Worm (Caenorhabditis elegans) whole organism, young adult: ENCODE data around the gene Y55F3AM.11.

Experiments
- C17E4.6 ChIP-seq: fragments of 200-800 bp; sonication (Bioruptor generic); IDR thresholded peaks from 2 replicates; pipeline ENCODE4 v1.3.6; 2022; ENCODE audit warnings: missing genetic modification reagents, missing genetic modification characterization, missing compliant biosample characterization
- D2030.7 ChIP-seq: fragments of 200-800 bp; sonication (Bioruptor generic); IDR thresholded peaks from 2 replicates; pipeline ENCODE4 v1.3.6; 2022; ENCODE audit warnings: missing genetic modification reagents, missing genetic modification characterization, missing compliant biosample characterization
- F10E7.11 ChIP-seq: sonication (generic microtip); optimal IDR thresholded peaks from 2 replicates; lab custom pipeline; 2017; ENCODE audit warnings: mild to moderate bottlenecking, missing genetic modification characterization, moderate library complexity, missing compliant biosample characterization
- F37B4.10 ChIP-seq: fragments of 200-800 bp; sonication (Bioruptor generic); IDR thresholded peaks from 2 replicates; pipeline ENCODE4 v1.3.6; 2022; ENCODE audit warnings: missing genetic modification characterization, missing compliant biosample characterization
- F52B5.7 ChIP-seq: sonication (generic microtip); optimal IDR thresholded peaks from 2 replicates; lab custom pipeline; 2016; ENCODE audit warnings: mild to moderate bottlenecking, missing genetic modification characterization, missing compliant biosample characterization
- K11D2.4 ChIP-seq: fragments of 200-800 bp; sonication (Bioruptor generic); IDR thresholded peaks from 2 replicates; pipeline ENCODE4 v1.3.6; 2022; ENCODE audit warnings: missing genetic modification reagents, missing genetic modification characterization, missing compliant biosample characterization
- K12H6.12 ChIP-seq: fragments of 200-800 bp; sonication (Bioruptor generic); optimal IDR thresholded peaks from 2 replicates; lab custom pipeline; 2018; ENCODE audit warnings: mild to moderate bottlenecking, missing genetic modification characterization, missing compliant biosample characterization
- Y79H2A.3 ChIP-seq: fragments of 200-800 bp; sonication (Bioruptor generic); conservative IDR thresholded peaks from 2 replicates; pipeline ENCODE4 v1.3.6; 2022; ENCODE audit warnings: missing genetic modification reagents, missing genetic modification characterization, missing compliant biosample characterization
- Y95B8A.8 ChIP-seq: fragments of 200-800 bp; sonication (Bioruptor generic); IDR thresholded peaks from 2 replicates; pipeline ENCODE4 v1.3.6; 2022; ENCODE audit warnings: missing genetic modification reagents, missing genetic modification characterization, missing compliant biosample characterization
- ZK185.1 ChIP-seq: sonication (generic microtip); optimal IDR thresholded peaks from 2 replicates; lab custom pipeline; 2016; ENCODE audit warnings: mild to moderate bottlenecking, missing genetic modification characterization, missing compliant biosample characterization; ENCODE audit not compliant: poor library complexity, severe bottlenecking
- bed-1 ChIP-seq: fragments of 200-800 bp; sonication (Bioruptor generic); IDR thresholded peaks from 2 replicates; pipeline ENCODE4 v1.3.6; 2022; ENCODE audit warnings: missing genetic modification reagents, missing genetic modification characterization, missing compliant biosample characterization
- ceh-79 ChIP-seq: sonication (generic microtip); optimal IDR thresholded peaks from 2 replicates; lab custom pipeline; 2017; ENCODE audit warnings: mild to moderate bottlenecking, missing genetic modification characterization, missing compliant biosample characterization
- ceh-91 ChIP-seq: fragments of 200-800 bp; sonication (Bioruptor generic); IDR thresholded peaks from 2 replicates; pipeline ENCODE4 v1.3.6; 2022; ENCODE audit warnings: missing genetic modification reagents, missing genetic modification characterization, missing compliant biosample characterization
- chd-7 ChIP-seq: sonication (generic microtip); optimal IDR thresholded peaks from 2 replicates; lab custom pipeline; 2016; ENCODE audit warnings: mild to moderate bottlenecking, missing genetic modification characterization, moderate library complexity, missing compliant biosample characterization
- die-1 ChIP-seq: sonication (generic microtip); optimal IDR thresholded peaks from 2 replicates; lab custom pipeline; 2016; ENCODE audit warnings: missing genotype, mild to moderate bottlenecking, missing genetic modification characterization, missing compliant biosample characterization
- dox-1 ChIP-seq: fragments of 200-800 bp; sonication (Bioruptor generic); IDR thresholded peaks from 2 replicates; pipeline ENCODE4 v1.3.6; 2022; ENCODE audit warnings: missing genetic modification reagents, missing genetic modification characterization, missing compliant biosample characterization
- dpff-1 ChIP-seq: sonication (generic microtip); optimal IDR thresholded peaks from 2 replicates; lab custom pipeline; 2017; ENCODE audit warnings: mild to moderate bottlenecking, missing genetic modification characterization, missing compliant biosample characterization
- dpl-1 ChIP-seq: fragments of 150-350 bp; optimal IDR thresholded peaks from 2 replicates; lab custom pipeline; 2014; ENCODE audit warnings: missing biosample characterization, missing genetic modification reagents, missing genetic modification characterization
- egl-18 ChIP-seq: fragments of 200-800 bp; sonication (Bioruptor generic); IDR thresholded peaks from 2 replicates; pipeline ENCODE4 v1.3.6; 2022; ENCODE audit warnings: missing genetic modification reagents, missing genetic modification characterization, missing compliant biosample characterization
- egrh-3 ChIP-seq: fragments of 200-800 bp; sonication (Bioruptor generic); IDR thresholded peaks from 2 replicates; pipeline ENCODE4 v1.3.6; 2022; ENCODE audit warnings: missing genetic modification reagents, missing genetic modification characterization, missing compliant biosample characterization
- ekl-4 ChIP-seq: fragments of 200-800 bp; sonication (Bioruptor generic); IDR thresholded peaks from 2 replicates; pipeline ENCODE4 v1.3.6; 2022; ENCODE audit warnings: missing genetic modification reagents, missing genetic modification characterization, missing compliant biosample characterization
- ets-4 ChIP-seq: fragments of 200-800 bp; sonication (Bioruptor generic); optimal IDR thresholded peaks from 2 replicates; lab custom pipeline; 2018; ENCODE audit warnings: mild to moderate bottlenecking, missing genetic modification characterization, missing compliant biosample characterization
- hmg-1.2 ChIP-seq: fragments of 200-800 bp; sonication (Bioruptor generic); IDR thresholded peaks from 2 replicates; pipeline ENCODE4 v1.3.6; 2022; ENCODE audit warnings: missing genetic modification reagents, missing genetic modification characterization, missing compliant biosample characterization
- let-526 ChIP-seq: fragments of 200-800 bp; sonication (Bioruptor generic); IDR thresholded peaks from 2 replicates; pipeline ENCODE4 v1.3.6; 2022; ENCODE audit warnings: missing genetic modification reagents, missing genetic modification characterization, missing compliant biosample characterization
- lin-35 ChIP-seq, 3 experiments: fragments of 150-350 bp in 2 of 3; sonication (generic microtip) in 1 of 3; optimal IDR thresholded peaks; 2 replicates each; lab custom pipeline; 2014 to 2018; ENCODE audit warnings: missing biosample characterization in 3 of 3, missing genetic modification characterization in 3 of 3, missing genetic modification reagents in 3 of 3
- lin-54 ChIP-seq: fragments of 200-800 bp; sonication (Bioruptor generic); optimal IDR thresholded peaks from 2 replicates; lab custom pipeline; 2018; ENCODE audit warnings: mild to moderate bottlenecking, missing genetic modification characterization, missing compliant biosample characterization
- madf-10 ChIP-seq: sonication (generic microtip); optimal IDR thresholded peaks from 2 replicates; lab custom pipeline; 2016; ENCODE audit warnings: mild to moderate bottlenecking, missing genetic modification characterization, missing compliant biosample characterization
- mcd-1 ChIP-seq: fragments of 200-800 bp; sonication (Bioruptor generic); IDR thresholded peaks from 2 replicates; pipeline ENCODE4 v1.3.6; 2022; ENCODE audit warnings: missing genetic modification reagents, missing genetic modification characterization, missing compliant biosample characterization
- mel-28 ChIP-seq: sonication (generic microtip); optimal IDR thresholded peaks from 2 replicates; lab custom pipeline; 2016; ENCODE audit warnings: borderline replicate concordance, mild to moderate bottlenecking, missing genetic modification characterization, missing compliant biosample characterization
- nhr-27 ChIP-seq: fragments of 200-800 bp; sonication (Bioruptor generic); optimal IDR thresholded peaks from 2 replicates; lab custom pipeline; 2018; ENCODE audit warnings: mild to moderate bottlenecking, missing genetic modification characterization, moderate library complexity, missing compliant biosample characterization
- pbrm-1 ChIP-seq: fragments of 200-800 bp; sonication (Bioruptor generic); IDR thresholded peaks from 2 replicates; pipeline ENCODE4 v1.3.6; 2022; ENCODE audit warnings: missing genetic modification reagents, missing genetic modification characterization, missing compliant biosample characterization
- pha-4 ChIP-seq: fragments of 150-350 bp; sonication (generic microtip); optimal IDR thresholded peaks from 2 replicates; lab custom pipeline; 2014; ENCODE audit warnings: missing biosample characterization, missing genetic modification reagents, missing genetic modification characterization
- rcor-1 ChIP-seq: fragments of 200-800 bp; sonication (Bioruptor generic); IDR thresholded peaks from 2 replicates; pipeline ENCODE4 v1.3.6; 2022; ENCODE audit warnings: missing genetic modification reagents, missing genetic modification characterization, missing compliant biosample characterization
- rec-8 ChIP-seq, 2 experiments: sonication (generic microtip); optimal IDR thresholded peaks; 2 replicates each; lab custom pipeline; 2016; ENCODE audit warnings: mild to moderate bottlenecking in 2 of 2, missing genetic modification characterization in 2 of 2, missing genetic modification reagents in 2 of 2, missing genotype in 2 of 2, missing biosample characterization in 1 of 2, missing compliant biosample characterization in 1 of 2, moderate library complexity in 1 of 2
- sea-2 ChIP-seq: fragments of 200-800 bp; sonication (Bioruptor generic); IDR thresholded peaks from 2 replicates; pipeline ENCODE4 v1.3.6; 2022; ENCODE audit warnings: missing genetic modification characterization, missing compliant biosample characterization
- snpc-1.3 ChIP-seq: sonication (generic microtip); optimal IDR thresholded peaks from 2 replicates; lab custom pipeline; 2017; ENCODE audit warnings: missing genetic modification characterization, mild to moderate bottlenecking, missing compliant biosample characterization, antibody characterized with exemption, moderate library complexity, missing genotype, missing genetic modification reagents; ENCODE audit not compliant: insufficient read depth
- snpc-3.4 ChIP-seq: sonication (generic microtip); optimal IDR thresholded peaks from 2 replicates; lab custom pipeline; 2017; ENCODE audit warnings: missing genetic modification characterization, mild to moderate bottlenecking, missing compliant biosample characterization, antibody characterized with exemption, moderate library complexity, missing genotype, missing genetic modification reagents
- snpc-4 ChIP-seq, 5 experiments: fragments of 150-350 bp in 1 of 5; sonication (generic microtip) in 4 of 5; optimal IDR thresholded peaks; 2 replicates each; lab custom pipeline; 2014 to 2018; ENCODE audit warnings: missing genetic modification characterization in 5 of 5, missing biosample characterization in 3 of 5, antibody characterized with exemption in 2 of 5, mild to moderate bottlenecking in 2 of 5, missing compliant biosample characterization in 2 of 5, missing genotype in 2 of 5, moderate library complexity in 2 of 5, missing genetic modification reagents in 1 of 5
- somi-1 ChIP-seq: fragments of 200-800 bp; sonication (Bioruptor generic); optimal IDR thresholded peaks from 2 replicates; lab custom pipeline; 2018; ENCODE audit warnings: mild to moderate bottlenecking, missing genetic modification characterization, missing compliant biosample characterization
- tbp1 ChIP-seq: fragments of 200-800 bp; sonication (Bioruptor generic); optimal IDR thresholded peaks from 2 replicates; lab custom pipeline; 2018; ENCODE audit warnings: mild to moderate bottlenecking, missing genetic modification characterization, missing compliant biosample characterization
- tlf-1 ChIP-seq: fragments of 200-800 bp; sonication (Bioruptor generic); optimal IDR thresholded peaks from 2 replicates; lab custom pipeline; 2018; ENCODE audit warnings: mild to moderate bottlenecking, missing genetic modification characterization, missing compliant biosample characterization
- xnd-1 ChIP-seq: sonication (generic microtip); optimal IDR thresholded peaks from 2 replicates; lab custom pipeline; 2016; ENCODE audit warnings: missing genotype, missing genetic modification reagents, missing genetic modification characterization, missing compliant biosample characterization
- zfh-2 ChIP-seq: fragments of 200-800 bp; sonication (Bioruptor generic); conservative IDR thresholded peaks from 2 replicates; pipeline ENCODE4 v1.3.6; 2022; ENCODE audit warnings: missing genetic modification reagents, missing genetic modification characterization, missing compliant biosample characterization
- ztf-3 ChIP-seq: fragments of 200-800 bp; sonication (Bioruptor generic); optimal IDR thresholded peaks from 2 replicates; lab custom pipeline; 2018; ENCODE audit warnings: mild to moderate bottlenecking, missing genetic modification characterization, missing compliant biosample characterization
- ztf-6 ChIP-seq: fragments of 200-800 bp; sonication (Bioruptor generic); IDR thresholded peaks from 2 replicates; pipeline ENCODE4 v1.3.6; 2022; ENCODE audit warnings: missing genetic modification reagents, missing genetic modification characterization, missing compliant biosample characterization

Gene Y55F3AM.11

DNA sequence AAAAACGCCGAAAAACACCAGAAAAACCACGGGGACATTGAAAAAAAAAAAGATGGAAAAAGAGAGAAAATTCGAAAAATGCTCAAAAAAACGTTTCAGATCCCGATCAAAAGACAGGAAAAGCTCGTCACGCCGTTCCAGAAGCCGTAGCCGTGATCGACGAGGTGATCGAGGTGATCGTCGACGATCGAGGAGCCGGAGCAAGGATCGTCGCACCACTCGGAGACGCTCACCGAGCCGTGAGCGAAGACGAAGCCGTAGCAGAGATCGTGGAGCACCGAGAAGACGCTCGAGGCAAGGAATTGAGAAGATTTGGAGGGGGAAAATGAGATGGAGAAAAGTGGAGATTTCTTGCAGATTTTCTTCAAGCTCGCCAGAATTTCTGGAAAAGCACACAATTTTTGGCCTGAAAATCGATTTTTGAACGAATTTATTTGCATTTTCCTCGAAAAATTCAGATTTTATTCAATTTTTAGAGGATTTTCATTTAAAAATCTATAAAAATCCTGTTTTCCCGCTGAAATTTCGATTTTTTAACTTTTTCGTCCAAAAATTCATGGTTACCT lies 30.9 kb downstream of the Y55F3AM.11 start:
- TF ChIP-seq let-526 (GFP tag; lab: Robert Waterston, UW), result no peak
- no peak for TF ChIP-seq K11D2.4 (GFP tag; lab: Robert Waterston, UW)
- TF ChIP-seq zfh-2 (GFP tag; lab: Robert Waterston, UW), result peak; percentile 66
- peak; percentile 40; the same call in 1 of the 2 replicates for TF ChIP-seq egrh-3 (GFP tag; lab: Robert Waterston, UW)

DNA sequence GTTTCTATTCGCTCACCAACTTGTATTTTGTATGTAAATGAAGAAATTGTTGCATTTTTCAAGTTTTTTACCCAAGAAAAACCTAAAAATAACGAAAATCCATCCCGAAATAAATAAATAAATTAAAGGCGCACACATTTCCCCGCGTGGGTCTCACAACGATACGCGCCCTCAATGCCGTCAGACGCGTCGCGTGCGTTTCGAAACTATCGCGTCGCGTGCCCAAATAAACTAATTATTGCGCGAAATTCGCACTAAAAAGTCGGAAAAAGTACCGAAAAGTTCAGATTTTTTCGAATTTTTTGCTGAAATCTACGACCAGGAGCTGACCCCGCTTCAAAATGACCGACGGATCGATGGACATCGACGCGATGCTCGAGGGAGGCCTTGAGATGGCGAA lies 31.7 kb downstream of the Y55F3AM.11 start, which contains the start of gene rbm-39:
Gene rbm-39 (plus strand): TSS at position 178 of the 400 bp plus-strand sequence.
- peak; percentile 83 for TF ChIP-seq Y79H2A.3 (GFP tag; lab: Robert Waterston, UW)
- no peak for TF ChIP-seq rec-8 (tag; optimal IDR thresholded peaks at IDR 0.05; lab: Kevin White, UChicago)
- TF ChIP-seq ZK185.1 (tag; lab: Kevin White, UChicago), result no peak
- peak; percentile 88 for TF ChIP-seq dox-1 (GFP tag; lab: Robert Waterston, UW)
- TF ChIP-seq K12H6.12 (tag; lab: Kevin White, UChicago), result peak; percentile 75
- no peak for TF ChIP-seq die-1 (tag; lab: Kevin White, UChicago)
- peak in 2 of 3 experiments; percentile 40 to 76 for TF ChIP-seq lin-35 (GFP tag; optimal IDR thresholded peaks at IDR 0.05; lab: Kevin White, UChicago)
- TF ChIP-seq ceh-91, result peak; percentile 71
- no peak for TF ChIP-seq somi-1 (GFP tag; lab: Kevin White, UChicago)
- no peak for TF ChIP-seq egl-18
- peak; percentile 79 for TF ChIP-seq D2030.7 (GFP tag; lab: Robert Waterston, UW)
- peak; percentile 83 for TF ChIP-seq madf-10 (tag; lab: Kevin White, UChicago)
- TF ChIP-seq xnd-1 (tag; lab: Kevin White, UChicago), result peak; percentile 61
- TF ChIP-seq sea-2 (GFP tag; lab: Robert Waterston, UW), result no peak
- TF ChIP-seq mcd-1 (GFP tag; lab: Robert Waterston, UW), result peak; percentile 79
- no peak for TF ChIP-seq F37B4.10 (GFP tag; lab: Robert Waterston, UW)
- TF ChIP-seq lin-54 (GFP tag; lab: Kevin White, UChicago), result peak; percentile 76
- no peak for TF ChIP-seq bed-1
- no peak for TF ChIP-seq F10E7.11 (tag; lab: Kevin White, UChicago)
- TF ChIP-seq mel-28 (tag; lab: Kevin White, UChicago), result no peak
- no peak for TF ChIP-seq ceh-79 (tag; lab: Kevin White, UChicago)
- no peak for TF ChIP-seq F52B5.7 (tag; lab: Kevin White, UChicago)
- TF ChIP-seq snpc-3.4 (tag; lab: Kevin White, UChicago), result peak; percentile 77
- TF ChIP-seq rcor-1 (GFP tag; lab: Robert Waterston, UW), result 0 out of 2 replicates have a peak, but pooled peaks have one; percentile 23
- TF ChIP-seq snpc-4 (GFP tag; optimal IDR thresholded peaks at IDR 0.05; lab: Kevin White, UChicago), result no peak
- peak; percentile 58 to 69 (median 62) for TF ChIP-seq snpc-4 (tag; optimal IDR thresholded peaks at IDR 0.05; lab: Kevin White, UChicago)
- no peak for TF ChIP-seq ets-4 (GFP tag; lab: Kevin White, UChicago)
- TF ChIP-seq snpc-1.3 (tag; lab: Kevin White, UChicago), result peak; percentile 63
- TF ChIP-seq tlf-1 (GFP tag; lab: Kevin White, UChicago), result peak; percentile 73
- no peak for TF ChIP-seq C17E4.6 (GFP tag; lab: Robert Waterston, UW)
- TF ChIP-seq hmg-1.2 (GFP tag; lab: Robert Waterston, UW), result peak; percentile 71
- TF ChIP-seq nhr-27 (tag; lab: Kevin White, UChicago), result no peak
- TF ChIP-seq dpff-1 (tag; lab: Kevin White, UChicago), result no peak
- peak; percentile 75 for TF ChIP-seq pbrm-1
- TF ChIP-seq chd-7 (tag; lab: Kevin White, UChicago), result no peak
- TF ChIP-seq ztf-3 (GFP tag; lab: Kevin White, UChicago), result no peak
- TF ChIP-seq tbp1 (GFP tag; lab: Kevin White, UChicago), result peak; percentile 60
- TF ChIP-seq ztf-6 (GFP tag; lab: Robert Waterston, UW), result no peak
- TF ChIP-seq dpl-1 (GFP tag; lab: Kevin White, UChicago), result peak; percentile 54
- TF ChIP-seq Y95B8A.8, result peak; percentile 82
- TF ChIP-seq ekl-4 (GFP tag; lab: Robert Waterston, UW), result peak; percentile 85
- TF ChIP-seq pha-4 (tag; lab: Kevin White, UChicago), result no peak
